Worm (Caenorhabditis elegans): ENCODE measurements around the gene mig-6.

DNA sequence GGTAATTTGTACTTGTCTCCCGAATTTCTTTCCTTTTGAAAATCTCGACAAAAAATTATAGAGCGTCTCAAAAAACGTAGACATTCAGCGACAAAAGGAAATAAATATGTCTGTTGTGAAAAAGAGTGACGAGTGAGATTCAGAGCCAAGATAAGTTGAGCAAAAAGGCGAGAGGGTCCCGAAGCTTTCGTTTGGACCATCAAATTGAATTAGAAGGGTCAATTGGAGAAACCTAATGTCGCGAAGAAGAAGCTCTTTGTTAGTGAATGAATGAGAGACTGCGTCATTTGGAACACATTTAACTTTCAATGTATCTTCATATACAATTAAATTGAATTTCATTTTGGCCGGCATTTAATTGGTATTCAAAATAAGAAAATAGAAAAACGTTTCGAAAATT, 10.5 kb upstream of the mig-6 start:
- TF ChIP-seq lin-13 (GFP tag; optimal IDR thresholded peaks at IDR 0.05), result no peak
- TF ChIP-seq ztf-11 (tag; optimal IDR thresholded peaks at IDR 0.05), result no peak
- TF ChIP-seq fkh-10 (GFP tag; optimal IDR thresholded peaks at IDR 0.05), result peak; percentile 56
- TF ChIP-seq nhr-25 (tag; optimal IDR thresholded peaks at IDR 0.05; ENCODE audit: borderline replicate concordance, insufficient read depth), result no peak
- TF ChIP-seq R02D3.7 (tag; optimal IDR thresholded peaks at IDR 0.05), result no peak
- no peak for TF ChIP-seq lin-39 (tag; optimal IDR thresholded peaks at IDR 0.05)
